Worm (Caenorhabditis elegans): Measurements from ENCODE around the gene lin-46.

lin-46 gene

DNA sequence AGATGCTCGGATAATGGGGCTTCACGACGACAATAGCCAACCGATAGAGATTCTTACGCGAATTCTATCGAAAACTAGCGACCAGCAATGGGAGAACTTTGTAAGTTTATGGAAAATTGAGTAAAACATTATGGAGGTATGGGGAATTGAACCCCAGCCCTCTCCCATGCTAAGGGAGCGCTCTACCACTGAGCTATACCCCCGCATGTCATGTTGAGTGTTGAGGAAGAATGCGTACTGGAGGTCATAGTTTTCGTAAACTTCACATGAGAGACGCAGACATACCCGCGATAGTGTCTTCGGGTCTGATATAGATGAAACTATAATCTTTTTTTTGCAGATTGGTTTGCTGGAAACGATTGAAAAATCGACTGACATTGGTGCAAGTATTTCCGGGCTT is 34.7 kb downstream of the lin-46 start (continued):
- no peak for TF ChIP-seq cey-2 (tag; optimal IDR thresholded peaks at IDR 0.05; ENCODE audit: borderline replicate concordance, insufficient read depth)
- peak; percentile 71 for TF ChIP-seq nhr-102 (tag; optimal IDR thresholded peaks at IDR 0.05)
- TF ChIP-seq mep-1 (tag; optimal IDR thresholded peaks at IDR 0.05), result peak; percentile 85

- no peak for TF ChIP-seq nhr-25 (tag; optimal IDR thresholded peaks at IDR 0.05; ENCODE audit: borderline replicate concordance, insufficient read depth)
- no peak for TF ChIP-seq F26F4.8 (GFP tag; conservative IDR thresholded peaks at IDR 0.05)
- TF ChIP-seq D1046.2 (GFP tag; IDR thresholded peaks at IDR 0.05), result peak; percentile 71; the same call in 1 of the 2 replicates
- no peak for TF ChIP-seq nhr-10 (tag; optimal IDR thresholded peaks at IDR 0.05)
- peak; percentile 69 for TF ChIP-seq aha-1 (tag)
- no peak for TF ChIP-seq unc-39 (tag; optimal IDR thresholded peaks at IDR 0.05)
- TF ChIP-seq set-16 (GFP tag; IDR thresholded peaks at IDR 0.05), result peak; percentile 90
- no peak for TF ChIP-seq zag-1 (tag; optimal IDR thresholded peaks at IDR 0.05)
- TF ChIP-seq nhr-76 (tag; optimal IDR thresholded peaks at IDR 0.05), result no peak
Observed at ce11 chrV:13004374-13004773, 35.7 kb downstream of the lin-46 start.

DNA sequence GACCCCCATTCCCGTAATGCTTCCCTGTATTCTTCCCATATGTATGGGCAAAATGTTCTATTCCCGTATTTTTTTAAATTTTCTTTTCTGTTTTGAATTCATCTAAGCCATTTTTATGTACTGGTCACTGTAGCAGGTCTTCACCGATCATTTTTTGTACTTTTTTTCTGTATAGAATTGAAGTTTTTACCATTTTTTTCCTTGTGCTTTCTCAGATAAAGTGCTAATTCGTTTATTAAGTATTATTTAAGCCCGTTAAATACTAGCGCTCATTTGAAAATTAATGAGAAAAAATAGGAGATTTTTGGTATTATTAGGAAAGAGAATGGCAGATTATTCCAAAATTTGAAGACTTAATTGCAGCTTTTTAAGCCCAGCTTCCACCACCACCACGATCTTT is 38.1 kb downstream of the lin-46 start:
- no peak for TF ChIP-seq rbr-2 (tag; optimal IDR thresholded peaks at IDR 0.05)
- no peak for TF ChIP-seq D1046.2 (GFP tag; IDR thresholded peaks at IDR 0.05)
- TF ChIP-seq arid-1 (GFP tag; conservative IDR thresholded peaks at IDR 0.05), result 0 out of 2 replicates have a peak, but pooled peaks have one; percentile 28
- peak; percentile 40 for TF ChIP-seq lin-38 (GFP tag; IDR thresholded peaks at IDR 0.05)
- no peak for TF ChIP-seq pqm-1 (tag; optimal IDR thresholded peaks at IDR 0.05)
- no peak for TF ChIP-seq unc-130 (GFP tag; optimal IDR thresholded peaks at IDR 0.05)
- TF ChIP-seq spr-3 (GFP tag; optimal IDR thresholded peaks at IDR 0.05), result no peak
- TF ChIP-seq mxl-3 (GFP tag; optimal IDR thresholded peaks at IDR 0.05), result no peak
- TF ChIP-seq lin-13 (GFP tag; optimal IDR thresholded peaks at IDR 0.05), result no peak

- TF ChIP-seq unc-62 (GFP tag; optimal IDR thresholded peaks at IDR 0.05 in 1 of 2) (peak in 1 of 2 experiments; percentile 3), unc-62 (tag; optimal IDR thresholded peaks at IDR 0.05) (no peak), nhr-77 (tag; optimal IDR thresholded peaks at IDR 0.05) (no peak)
Observed at ce11 chrV:13008825-13009224, 40.2 kb downstream of the lin-46 start, which contains the start of gene F15B9.10. F15B9.10 (minus strand) TSS chrV:13008925.

DNA sequence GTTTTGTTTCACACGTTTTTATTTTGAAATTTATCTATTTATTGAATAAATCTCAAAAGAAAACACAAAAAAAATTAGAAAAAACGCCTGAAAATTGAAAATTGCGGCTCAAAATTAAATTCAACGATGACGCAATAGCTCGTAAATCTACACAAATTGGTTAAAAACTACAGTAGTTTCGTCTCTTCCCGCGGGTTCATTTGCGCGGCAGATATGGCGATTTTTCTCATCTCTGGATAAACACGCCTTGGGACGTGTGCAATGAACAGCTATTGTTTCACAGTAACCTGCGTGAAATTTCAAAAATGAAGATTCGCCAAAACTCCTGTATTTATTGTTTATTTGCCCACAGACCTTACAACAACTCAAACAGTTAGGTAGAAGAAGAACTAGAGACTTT is 40.6 kb downstream of the lin-46 start:
- TF ChIP-seq duxl-1 (tag; optimal IDR thresholded peaks at IDR 0.05; ENCODE audit: poor library complexity) (no peak), ZK546.5 (tag; optimal IDR thresholded peaks at IDR 0.05) (no peak), pha-4 (GFP tag; IDR thresholded peaks at IDR 0.05) (no peak), pha-4 (tag; optimal IDR thresholded peaks at IDR 0.05) (no peak), dve-1 (tag; optimal IDR thresholded peaks at IDR 0.05; ENCODE audit: insufficient read depth) (no peak), R02D3.7 (tag; optimal IDR thresholded peaks at IDR 0.05) (peak; percentile 43), fkh-10 (GFP tag; optimal IDR thresholded peaks at IDR 0.05) (no peak)

DNA sequence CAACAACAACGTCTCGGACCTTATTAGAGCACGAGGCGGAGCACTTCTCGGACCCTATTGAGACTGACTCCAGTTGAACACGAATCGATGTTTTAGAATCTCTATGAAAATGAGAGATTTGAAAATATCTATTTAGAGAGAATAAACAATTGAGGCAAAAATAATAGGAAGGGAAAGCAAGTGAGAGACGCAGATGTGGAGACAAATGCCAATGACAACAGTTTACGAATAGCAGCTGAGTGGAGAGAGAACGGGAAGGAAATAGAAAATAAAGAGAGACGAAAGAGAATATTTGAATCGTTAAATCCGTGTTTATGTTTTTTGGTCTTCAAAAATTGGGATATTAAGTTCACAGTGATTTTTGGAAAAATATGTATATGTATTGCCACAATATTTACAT is 41.2 kb downstream of the lin-46 start:
- no peak for TF ChIP-seq mxl-3 (GFP tag; optimal IDR thresholded peaks at IDR 0.05)
- TF ChIP-seq daf-16 (GFP tag; optimal IDR thresholded peaks at IDR 0.05), result no peak
- peak; percentile 72 for TF ChIP-seq daf-16 (tag; optimal IDR thresholded peaks at IDR 0.05)
- peak; percentile 39 for TF ChIP-seq rbr-2 (tag; optimal IDR thresholded peaks at IDR 0.05)
- no peak for TF ChIP-seq nhr-48 (tag; optimal IDR thresholded peaks at IDR 0.05)
- TF ChIP-seq nhr-28 (tag; optimal IDR thresholded peaks at IDR 0.05), result peak; percentile 18
- no peak for TF ChIP-seq tag-97 (GFP tag; IDR thresholded peaks at IDR 0.05)
- no peak for TF ChIP-seq lin-39 (tag; optimal IDR thresholded peaks at IDR 0.05)
- TF ChIP-seq ces-1 (GFP tag; optimal IDR thresholded peaks at IDR 0.05), result no peak
- peak; percentile 33; the same call in 1 of the 2 replicates for TF ChIP-seq hmg-1.1 (GFP tag; IDR thresholded peaks at IDR 0.05)
- TF ChIP-seq mxl-2 (GFP tag; conservative IDR thresholded peaks at IDR 0.05), result no peak
- peak; percentile 18 for TF ChIP-seq nhr-10 (tag; optimal IDR thresholded peaks at IDR 0.05)
- TF ChIP-seq spr-3 (GFP tag; optimal IDR thresholded peaks at IDR 0.05), result no peak
- TF ChIP-seq nhr-11 (tag; optimal IDR thresholded peaks at IDR 0.05), result peak; percentile 26
- TF ChIP-seq unc-62 (GFP tag; optimal IDR thresholded peaks at IDR 0.05 in 1 of 2), result no peak
- TF ChIP-seq unc-62 (tag; optimal IDR thresholded peaks at IDR 0.05), result no peak
- no peak for TF ChIP-seq cey-2 (tag; optimal IDR thresholded peaks at IDR 0.05; ENCODE audit: borderline replicate concordance, insufficient read depth)
- peak; percentile 9 for TF ChIP-seq lin-13 (GFP tag; optimal IDR thresholded peaks at IDR 0.05)
- TF ChIP-seq mdl-1 (tag; optimal IDR thresholded peaks at IDR 0.05), result peak in 1 of 2 experiments; percentile 34
- no peak for TF ChIP-seq F10B5.3 (tag; optimal IDR thresholded peaks at IDR 0.05)
- TF ChIP-seq lir-3 (tag; optimal IDR thresholded peaks at IDR 0.05), result no peak
- peak; percentile 21 for TF ChIP-seq dve-1 (tag; optimal IDR thresholded peaks at IDR 0.05; ENCODE audit: insufficient read depth)
